Fruit fly (Drosophila melanogaster): ENCODE data around the gene CG3448.
A peak's percentile ranks its signal among the peaks of the same experiment; 100 is the strongest.

The CG3448 gene

dm6 chr3L:9491331-9491730, 40.0 kb upstream of the CG3448 start:
- TF ChIP-seq CG6854 (GFP tag; optimal IDR thresholded peaks at IDR 0.05) = no peak
- TF ChIP-seq Eip78C (GFP tag) = no peak
- no peak for TF ChIP-seq OdsH (GFP tag; optimal IDR thresholded peaks at IDR 0.05)

dm6 chr3L:9490432-9490831, 39.1 kb upstream of the CG3448 start:
- TF ChIP-seq spab (GFP tag; optimal IDR thresholded peaks at IDR 0.05) (no peak), CG10669 (GFP tag; optimal IDR thresholded peaks at IDR 0.05) (no peak), CG8319 (GFP tag; optimal IDR thresholded peaks at IDR 0.05) (no peak), Gug (GFP tag; IDR thresholded peaks at IDR 0.05) (no peak), CG7368 (GFP tag; optimal IDR thresholded peaks at IDR 0.05) (no peak), svp (GFP tag) (no peak), fkh (GFP tag; optimal IDR thresholded peaks at IDR 0.05) (no peak), Blimp-1 (GFP tag; optimal IDR thresholded peaks at IDR 0.05) (no peak), Hr39 (GFP tag; optimal IDR thresholded peaks at IDR 0.05) (no peak), CG8119 (GFP tag; IDR thresholded peaks at IDR 0.05) (no peak), fd59A (GFP tag; optimal IDR thresholded peaks at IDR 0.05) (no peak), CG32006 (GFP tag; optimal IDR thresholded peaks at IDR 0.05) (no peak), CG3032 (tag; optimal IDR thresholded peaks at IDR 0.05) (no peak)

dm6 chr3L:9489627-9490026, 38.3 kb upstream of the CG3448 start:
- TF ChIP-seq CG6163 (GFP tag; IDR thresholded peaks at IDR 0.05) (no peak), Lpt (GFP tag; optimal IDR thresholded peaks at IDR 0.05) (peak; percentile 28), Eip78C (GFP tag) (peak; percentile 70), CG8632 (GFP tag; optimal IDR thresholded peaks at IDR 0.05) (no peak), net (GFP tag; optimal IDR thresholded peaks at IDR 0.05) (no peak), esn (GFP tag; optimal IDR thresholded peaks at IDR 0.05) (no peak), dac (GFP tag; optimal IDR thresholded peaks at IDR 0.05) (no peak), Hr4 (GFP tag; optimal IDR thresholded peaks at IDR 0.05) (peak; percentile 58), CG11762 (GFP tag; optimal IDR thresholded peaks at IDR 0.05; ENCODE audit: insufficient read depth) (no peak), Met (GFP tag; optimal IDR thresholded peaks at IDR 0.05) (no peak), CG15336 (GFP tag; IDR thresholded peaks at IDR 0.05) (peak; percentile 47; the same call in 1 of the 2 replicates), CG6792 (GFP tag; optimal IDR thresholded peaks at IDR 0.05) (no peak), fd59A (GFP tag; optimal IDR thresholded peaks at IDR 0.05) (no peak), vri (GFP tag; optimal IDR thresholded peaks at IDR 0.05) (no peak), CG8119 (GFP tag; IDR thresholded peaks at IDR 0.05) (peak; percentile 60; the same call in 2 of the 3 replicates)

- TF ChIP-seq CG10631 (GFP tag; optimal IDR thresholded peaks at IDR 0.05) = no peak
- TF ChIP-seq topi (GFP tag; optimal IDR thresholded peaks at IDR 0.05) = no peak
- no peak for TF ChIP-seq CG11294 (GFP tag; IDR thresholded peaks at IDR 0.05)
- 0 out of 3 replicates have a peak, but pooled peaks have one; percentile 36 for TF ChIP-seq eg (GFP tag; IDR thresholded peaks at IDR 0.05)
- TF ChIP-seq vri (GFP tag; optimal IDR thresholded peaks at IDR 0.05) = no peak
These were observed 37.8 kb upstream of the CG3448 start, which contains the start of gene CG32036 for dm6 chr3L:9489133-9489532. TSS of gene CG32036 (minus strand) at chr3L:9489233.

dm6 chr3L:9487586-9487985, 36.2 kb upstream of the CG3448 start, which contains the start of gene pall:
TSS of gene pall (minus strand) at chr3L:9487790.
- no peak for TF ChIP-seq dac (GFP tag; optimal IDR thresholded peaks at IDR 0.05)
- 0 out of 2 replicates have a peak, but pooled peaks have one; percentile 27 for TF ChIP-seq CG15336 (GFP tag; IDR thresholded peaks at IDR 0.05)
- no peak for TF ChIP-seq Eip75B (GFP tag; optimal IDR thresholded peaks at IDR 0.05)

- TF ChIP-seq CG8119 (GFP tag; IDR thresholded peaks at IDR 0.05) (no peak), CG34406 (GFP tag; optimal IDR thresholded peaks at IDR 0.05) (no peak), topi (GFP tag; optimal IDR thresholded peaks at IDR 0.05) (no peak), Sox14 (GFP tag; optimal IDR thresholded peaks at IDR 0.05) (peak; percentile 92), esn (GFP tag; optimal IDR thresholded peaks at IDR 0.05) (peak; percentile 72), CG11902 (GFP tag; optimal IDR thresholded peaks at IDR 0.05) (no peak), CG11762 (GFP tag; optimal IDR thresholded peaks at IDR 0.05; ENCODE audit: insufficient read depth) (no peak), CG8319 (GFP tag; optimal IDR thresholded peaks at IDR 0.05) (peak; percentile 9), CG6808 (GFP tag; optimal IDR thresholded peaks at IDR 0.05) (no peak), cyc (GFP tag; optimal IDR thresholded peaks at IDR 0.05) (peak; percentile 65), salr (GFP tag; optimal IDR thresholded peaks at IDR 0.05) (peak in 1 of 2 experiments; percentile 16), CG6854 (GFP tag; optimal IDR thresholded peaks at IDR 0.05) (peak; percentile 73), vri (GFP tag; optimal IDR thresholded peaks at IDR 0.05) (peak; percentile 13), svp (GFP tag) (no peak), Sox15 (GFP tag; optimal IDR thresholded peaks at IDR 0.05) (no peak), CG1621 (tag; optimal IDR thresholded peaks at IDR 0.05) (peak; percentile 59), Eip75B (GFP tag; optimal IDR thresholded peaks at IDR 0.05) (no peak), pdm3 (GFP tag; optimal IDR thresholded peaks at IDR 0.05) (no peak), lz (GFP tag; optimal IDR thresholded peaks at IDR 0.05) (peak; percentile 35)
These were observed 25.5 kb upstream of the CG3448 start, which contains the start of the genes Uch-L5 and Jarid2 for dm6 chr3L:9476829-9477228. TSS of gene Uch-L5 (minus strand) at chr3L:9476965. TSS of gene Jarid2 (plus strand) at chr3L:9477038.

Data from whole organism, prepupa.